Fruit fly (Drosophila melanogaster) Kc167 (cell line): ENCODE results near the gene CG13073.

Experiments used
- Myc ChIP-seq: fragments of >200 bp; optimal IDR thresholded peaks from 2 replicates; lab custom pipeline; 2017; ENCODE audit warnings: missing external identifiers
- Sin3A ChIP-seq: fragments of >200 bp; optimal IDR thresholded peaks from 2 replicates; lab custom pipeline; 2018; ENCODE audit warnings: missing external identifiers
- h ChIP-seq: fragments of >200 bp; optimal IDR thresholded peaks from 3 replicates; lab custom pipeline; 2018; ENCODE audit warnings: missing external identifiers
- insv ChIP-seq: fragments of >200 bp; optimal IDR thresholded peaks from 3 replicates; lab custom pipeline; 2018; ENCODE audit warnings: missing external identifiers
- psq ChIP-seq: fragments of >200 bp; optimal IDR thresholded peaks from 2 replicates; lab custom pipeline; 2017; ENCODE audit warnings: missing external identifiers
- ttk ChIP-seq: sonication (Bioruptor generic); optimal IDR thresholded peaks from 2 replicates; lab custom pipeline; 2017; ENCODE audit warnings: missing external identifiers

dm6 chr3L:16228659-16229205, 11.6 kb upstream of the CG13073 start, which contains the start of gene Tmx3:
- TF ChIP-seq h (lab: Kevin White, UChicago) (no peak), Myc (lab: Kevin White, UChicago) (no peak), insv (lab: Kevin White, UChicago) (no peak), psq (lab: Kevin White, UChicago) (no peak), Sin3A (lab: Kevin White, UChicago) (no peak), ttk (no peak)
